Worm (Caenorhabditis elegans) whole organism, young adult: Measurements from ENCODE around the gene Y116A8C.9.
"Not testable (repeated sequence)": the region's sequence is repeated elsewhere in the genome, so short reads cannot be mapped to it uniquely, and the experiment has no call there.

Experiments used
- cebp-1 ChIP-seq, 2 experiments: fragments of 200-800 bp in 1 of 2; sonication (Bioruptor generic) in 1 of 2; sonication (generic microtip) in 1 of 2; IDR thresholded peaks in 1 of 2; optimal IDR thresholded peaks in 1 of 2; 2 replicates each; pipeline versions ENCODE4 v1.3.6 to Lab custom; 2017 to 2022; ENCODE audit warnings: missing compliant biosample characterization in 2 of 2, missing genetic modification characterization in 2 of 2, mild to moderate bottlenecking in 1 of 2, missing genetic modification reagents in 1 of 2, moderate library complexity in 1 of 2
- ceh-40 ChIP-seq: fragments of 200-800 bp; sonication (Bioruptor generic); IDR thresholded peaks from 2 replicates; pipeline ENCODE4 v1.3.6; 2022; ENCODE audit warnings: missing genetic modification characterization, missing compliant biosample characterization
- lin-35 ChIP-seq, 3 experiments: fragments of 150-350 bp in 2 of 3; sonication (generic microtip) in 1 of 3; optimal IDR thresholded peaks; 2 replicates each; lab custom pipeline; 2014 to 2018; ENCODE audit warnings: missing biosample characterization in 3 of 3, missing genetic modification characterization in 3 of 3, missing genetic modification reagents in 3 of 3
- tlf-1 ChIP-seq: fragments of 200-800 bp; sonication (Bioruptor generic); optimal IDR thresholded peaks from 2 replicates; lab custom pipeline; 2018; ENCODE audit warnings: mild to moderate bottlenecking, missing genetic modification characterization, missing compliant biosample characterization

The Y116A8C.9 gene

ce11 chrIV:16898205-16898604, 48.4 kb downstream of the Y116A8C.9 start (continued):
- TF ChIP-seq cebp-1 (GFP tag; IDR thresholded peaks at IDR 0.05; lab: Robert Waterston, UW) = no peak
- no peak for TF ChIP-seq cebp-1 (tag; optimal IDR thresholded peaks at IDR 0.05; lab: Kevin White, UChicago)

- TF ChIP-seq lin-35 (GFP tag; optimal IDR thresholded peaks at IDR 0.05; lab: Kevin White, UChicago); ceh-40; tlf-1 (GFP tag; lab: Kevin White, UChicago): not testable (repeated sequence)
These were observed 51.3 kb downstream of the Y116A8C.9 start, which contains the start of gene T06A10.2 for ce11 chrIV:16895288-16895687. Gene T06A10.2, plus strand, starts transcription at chrIV:16895588.
